Worm (Caenorhabditis elegans) whole organism, L1 larva: ENCODE data around the gene thoc-7.

Experiments
- dpl-1 ChIP-seq, 3 experiments: fragments of 150-350 bp in 2 of 3; sonication (generic microtip) in 1 of 3; optimal IDR thresholded peaks; 2 replicates each; lab custom pipeline; 2014 to 2017; ENCODE audit warnings: missing biosample characterization in 3 of 3, missing genetic modification characterization in 3 of 3, missing genetic modification reagents in 3 of 3
- dsc-1 ChIP-seq: sonication (generic microtip); optimal IDR thresholded peaks from 2 replicates; lab custom pipeline; 2016; ENCODE audit warnings: mild to moderate bottlenecking, missing genetic modification characterization, missing compliant biosample characterization
- efl-1 ChIP-seq, 4 experiments: fragments of 150-350 bp; optimal IDR thresholded peaks in 3 of 4; peaks in 1 of 4; 1 replicate in 1 of 4; 2 replicates in 3 of 4; lab custom pipeline; 2014; ENCODE audit warnings: missing biosample characterization in 2 of 4, missing genetic modification characterization in 2 of 4, missing genetic modification reagents in 2 of 4
- egl-13 ChIP-seq: sonication (generic microtip); optimal IDR thresholded peaks from 2 replicates; lab custom pipeline; 2016; ENCODE audit warnings: missing genotype, missing genetic modification reagents, missing genetic modification characterization, missing compliant biosample characterization
- egl-27 ChIP-seq, 2 experiments: fragments of 150-350 bp in 1 of 2; sonication (generic microtip); optimal IDR thresholded peaks; 3 replicates each; lab custom pipeline; 2017 to 2018; ENCODE audit warnings: missing biosample characterization in 2 of 2, missing genetic modification characterization in 2 of 2, missing genetic modification reagents in 2 of 2
- elt-2 ChIP-seq: sonication (generic microtip); optimal IDR thresholded peaks from 2 replicates; lab custom pipeline; 2016; ENCODE audit warnings: missing genetic modification characterization, mild to moderate bottlenecking, inconsistent platforms, missing compliant biosample characterization, missing genetic modification reagents
- ets-5 ChIP-seq: fragments of 200-800 bp; sonication (Bioruptor generic); IDR thresholded peaks from 2 replicates; pipeline ENCODE4 v1.3.6; 2022; ENCODE audit warnings: missing genetic modification characterization, missing compliant biosample characterization
- fkh-4 ChIP-seq: sonication (generic microtip); optimal IDR thresholded peaks from 2 replicates; lab custom pipeline; 2016; ENCODE audit warnings: missing compliant biosample characterization, missing genetic modification characterization, borderline replicate concordance
- grh-1 ChIP-seq: fragments of 200-800 bp; sonication (Bioruptor generic); IDR thresholded peaks from 2 replicates; pipeline ENCODE4 v1.3.6; 2022; ENCODE audit warnings: missing genetic modification reagents, missing genetic modification characterization, missing compliant biosample characterization
- hpl-2 ChIP-seq: fragments of 150-350 bp; optimal IDR thresholded peaks from 2 replicates; lab custom pipeline; 2014; ENCODE audit warnings: missing biosample characterization, missing genetic modification reagents, missing genetic modification characterization
- irx-1 ChIP-seq: sonication (generic microtip); optimal IDR thresholded peaks from 2 replicates; lab custom pipeline; 2016; ENCODE audit warnings: missing genetic modification characterization, missing compliant biosample characterization
- lir-3 ChIP-seq: sonication (generic microtip); optimal IDR thresholded peaks from 2 replicates; lab custom pipeline; 2016; ENCODE audit warnings: mild to moderate bottlenecking, missing genetic modification characterization, moderate library complexity, missing compliant biosample characterization; ENCODE audit not compliant: poor library complexity
- lsy-2 ChIP-seq, 2 experiments: fragments of 150-350 bp; optimal IDR thresholded peaks; 2 replicates each; lab custom pipeline; 2014; ENCODE audit warnings: missing biosample characterization in 2 of 2, missing genetic modification characterization in 2 of 2
- mdl-1 ChIP-seq, 2 experiments: fragments of 150-350 bp; optimal IDR thresholded peaks; 2 replicates each; lab custom pipeline; 2014 to 2017; ENCODE audit warnings: missing biosample characterization in 2 of 2, missing genetic modification characterization in 2 of 2, inconsistent platforms in 1 of 2
- nhr-19 ChIP-seq: fragments of 200-800 bp; sonication (Bioruptor generic); conservative IDR thresholded peaks from 2 replicates; pipeline ENCODE4 v1.3.6; 2022; ENCODE audit warnings: missing genetic modification characterization, missing compliant biosample characterization
- nhr-47 ChIP-seq: sonication (generic microtip); optimal IDR thresholded peaks from 2 replicates; lab custom pipeline; 2016; ENCODE audit warnings: mild to moderate bottlenecking, missing genetic modification characterization, moderate library complexity, missing compliant biosample characterization
- nhr-77 ChIP-seq: fragments of 150-350 bp; optimal IDR thresholded peaks from 2 replicates; lab custom pipeline; 2014; ENCODE audit warnings: missing biosample characterization, missing genetic modification characterization
- nhr-85 ChIP-seq: sonication (generic microtip); peaks from one replicate; lab custom pipeline; 2016; ENCODE audit warnings: missing genetic modification characterization, inconsistent platforms, missing compliant biosample characterization
- nhr-90 ChIP-seq: sonication (generic microtip); optimal IDR thresholded peaks from 2 replicates; lab custom pipeline; 2016; ENCODE audit warnings: mild to moderate bottlenecking, missing genetic modification characterization, missing compliant biosample characterization; ENCODE audit not compliant: poor library complexity
- pax-3 ChIP-seq: fragments of 200-800 bp; sonication (Bioruptor generic); optimal IDR thresholded peaks from 2 replicates; lab custom pipeline; 2018; ENCODE audit warnings: mild to moderate bottlenecking, missing genetic modification characterization, moderate library complexity, missing compliant biosample characterization
- pqm-1 ChIP-seq: sonication (generic microtip); optimal IDR thresholded peaks from 3 replicates; lab custom pipeline; 2017; ENCODE audit warnings: missing biosample characterization, missing genetic modification characterization
- unc-130 ChIP-seq: fragments of 150-350 bp; optimal IDR thresholded peaks from 2 replicates; lab custom pipeline; 2017; ENCODE audit warnings: missing biosample characterization, missing genetic modification characterization, inconsistent platforms
- xbp-1 ChIP-seq: sonication (generic microtip); optimal IDR thresholded peaks from 2 replicates; lab custom pipeline; 2016; ENCODE audit warnings: missing genetic modification characterization, missing compliant biosample characterization
- zag-1 ChIP-seq: fragments of 150-350 bp; optimal IDR thresholded peaks from 2 replicates; lab custom pipeline; 2014; ENCODE audit warnings: missing biosample characterization, missing genetic modification characterization

The thoc-7 gene

DNA sequence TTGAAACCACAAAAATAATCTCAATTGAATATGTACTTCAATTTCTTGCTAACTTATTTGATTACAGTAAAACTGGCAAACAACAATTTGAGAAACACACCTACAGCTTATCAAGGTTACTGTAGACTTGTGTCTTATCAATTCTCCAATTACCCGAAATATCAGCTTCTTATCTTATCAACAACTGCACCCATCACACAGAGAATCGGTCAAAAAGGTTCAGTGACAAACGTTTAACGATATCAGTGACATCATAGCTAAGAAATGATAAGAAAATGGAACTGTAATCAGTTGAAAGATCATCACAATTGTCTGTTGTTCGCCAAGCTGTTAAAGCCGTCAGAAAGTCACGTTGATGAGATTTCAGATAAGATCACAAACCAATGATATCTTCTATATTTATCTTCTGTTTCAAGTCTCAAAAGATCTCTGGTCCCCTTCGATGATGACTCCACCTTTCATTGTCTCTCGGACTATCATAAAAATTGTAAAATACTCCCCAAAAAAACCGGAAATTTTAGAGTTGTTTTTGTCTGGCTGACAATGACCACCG is 36.7 kb downstream of the thoc-7 start (continued):
- TF ChIP-seq lsy-2 (tag; optimal IDR thresholded peaks at IDR 0.05; lab: Kevin White, UChicago) (peak; percentile 48 to 91), dsc-1 (tag; lab: Kevin White, UChicago) (no peak), nhr-85 (tag; lab: Kevin White, UChicago) (peak; percentile 83), nhr-77 (tag; lab: Kevin White, UChicago) (peak; percentile 14), pax-3 (tag; lab: Kevin White, UChicago) (peak; percentile 64), pqm-1 (tag; lab: Kevin White, UChicago) (peak; percentile 100), nhr-19 (peak; percentile 63), nhr-47 (no peak), elt-2 (tag; lab: Kevin White, UChicago) (peak; percentile 100), lir-3 (no peak), irx-1 (tag; lab: Kevin White, UChicago) (no peak), xbp-1 (tag; lab: Kevin White, UChicago) (no peak), efl-1 (optimal IDR thresholded peaks at IDR 0.05; lab: Kevin White, UChicago) (no peak), efl-1 (GFP tag; optimal IDR thresholded peaks at IDR 0.05 in 1 of 2; lab: Kevin White, UChicago) (peak in 1 of 2 experiments; percentile 89), mdl-1 (tag; optimal IDR thresholded peaks at IDR 0.05; lab: Kevin White, UChicago) (peak in 1 of 2 experiments; percentile 37), ets-5 (GFP tag; lab: Robert Waterston, UW) (no peak), egl-27 (tag; optimal IDR thresholded peaks at IDR 0.05; lab: Kevin White, UChicago) (peak in 1 of 2 experiments; percentile 53), dpl-1 (GFP tag; optimal IDR thresholded peaks at IDR 0.05; lab: Kevin White, UChicago) (peak in 1 of 3 experiments; percentile 22), nhr-90 (peak; percentile 74), fkh-4 (tag; lab: Kevin White, UChicago) (no peak)

- TF ChIP-seq grh-1 (GFP tag; lab: Robert Waterston, UW): 0 out of 2 replicates have a peak, but pooled peaks have one; percentile 25
These were observed 39.8 kb downstream of the thoc-7 start for ce11 chrIV:13922289-13922688.

ce11 chrIV:13927641-13928040 is 45.1 kb downstream of the thoc-7 start:
- TF ChIP-seq hpl-2 (GFP tag; lab: Kevin White, UChicago) (no peak), unc-130 (no peak), egl-13 (no peak), zag-1 (tag; lab: Kevin White, UChicago) (no peak), lsy-2 (tag; optimal IDR thresholded peaks at IDR 0.05; lab: Kevin White, UChicago) (no peak)
